Worm (Caenorhabditis elegans) whole organism, young adult: ENCODE measurements around the gene F22B3.10.
"Not testable (repeated sequence)": the region's sequence is repeated elsewhere in the genome, so short reads cannot be mapped to it uniquely, and the experiment has no call there.

Source experiments
- B0336.3 ChIP-seq: fragments of 200-800 bp; sonication (Bioruptor generic); IDR thresholded peaks from 2 replicates; pipeline ENCODE4 v1.3.6; 2022; ENCODE audit warnings: missing genetic modification characterization, missing compliant biosample characterization
- D2030.7 ChIP-seq: fragments of 200-800 bp; sonication (Bioruptor generic); IDR thresholded peaks from 2 replicates; pipeline ENCODE4 v1.3.6; 2022; ENCODE audit warnings: missing genetic modification reagents, missing genetic modification characterization, missing compliant biosample characterization
- F33H1.4 ChIP-seq: fragments of 200-800 bp; sonication (Bioruptor generic); IDR thresholded peaks from 2 replicates; pipeline ENCODE4 v1.3.6; 2022; ENCODE audit warnings: missing genetic modification reagents, missing genetic modification characterization, missing compliant biosample characterization
- F39B2.1 ChIP-seq: fragments of 200-800 bp; sonication (Bioruptor generic); IDR thresholded peaks from 2 replicates; pipeline ENCODE4 v1.3.6; 2022; ENCODE audit warnings: missing genetic modification reagents, missing genetic modification characterization, missing compliant biosample characterization
- F49E8.2 ChIP-seq: sonication (generic microtip); optimal IDR thresholded peaks from 3 replicates; lab custom pipeline; 2017; ENCODE audit warnings: missing genetic modification characterization, mild to moderate bottlenecking, missing compliant biosample characterization, antibody characterized with exemption, moderate library complexity; ENCODE audit not compliant: insufficient read depth
- Y53G8AR.9 ChIP-seq: fragments of 200-800 bp; sonication (Bioruptor generic); conservative IDR thresholded peaks from 2 replicates; pipeline ENCODE4 v1.3.6; 2022; ENCODE audit warnings: missing genetic modification reagents, missing genetic modification characterization, missing compliant biosample characterization
- Y79H2A.3 ChIP-seq: fragments of 200-800 bp; sonication (Bioruptor generic); conservative IDR thresholded peaks from 2 replicates; pipeline ENCODE4 v1.3.6; 2022; ENCODE audit warnings: missing genetic modification reagents, missing genetic modification characterization, missing compliant biosample characterization
- Y95B8A.8 ChIP-seq: fragments of 200-800 bp; sonication (Bioruptor generic); IDR thresholded peaks from 2 replicates; pipeline ENCODE4 v1.3.6; 2022; ENCODE audit warnings: missing genetic modification reagents, missing genetic modification characterization, missing compliant biosample characterization
- ama-1 ChIP-seq, 3 experiments: fragments of 150-350 bp in 1 of 3; sonication (generic microtip) in 2 of 3; optimal IDR thresholded peaks; 2 replicates each; lab custom pipeline; 2014 to 2018; ENCODE audit warnings: missing biosample characterization in 2 of 3, missing genetic modification characterization in 2 of 3, missing genetic modification reagents in 2 of 3
- aptf-2 ChIP-seq: fragments of 200-800 bp; sonication (Bioruptor generic); conservative IDR thresholded peaks from 2 replicates; pipeline ENCODE4 v1.3.6; 2022; ENCODE audit warnings: missing genetic modification reagents, missing genetic modification characterization, missing compliant biosample characterization
- aptf-3 ChIP-seq: fragments of 200-800 bp; sonication (Bioruptor generic); IDR thresholded peaks from 2 replicates; pipeline ENCODE4 v1.3.6; 2022; ENCODE audit warnings: missing genetic modification characterization, missing compliant biosample characterization
- attf-6 ChIP-seq: fragments of 200-800 bp; sonication (Bioruptor generic); IDR thresholded peaks from 2 replicates; pipeline ENCODE4 v1.3.6; 2022; ENCODE audit warnings: missing genetic modification reagents, missing genetic modification characterization, missing compliant biosample characterization
- cebp-1 ChIP-seq, 2 experiments: fragments of 200-800 bp in 1 of 2; sonication (Bioruptor generic) in 1 of 2; sonication (generic microtip) in 1 of 2; IDR thresholded peaks in 1 of 2; optimal IDR thresholded peaks in 1 of 2; 2 replicates each; pipeline versions ENCODE4 v1.3.6 to Lab custom; 2017 to 2022; ENCODE audit warnings: missing compliant biosample characterization in 2 of 2, missing genetic modification characterization in 2 of 2, mild to moderate bottlenecking in 1 of 2, missing genetic modification reagents in 1 of 2, moderate library complexity in 1 of 2
- cebp-2 ChIP-seq: fragments of 200-800 bp; sonication (Bioruptor generic); IDR thresholded peaks from 2 replicates; pipeline ENCODE4 v1.3.6; 2022; ENCODE audit warnings: missing genetic modification characterization, missing compliant biosample characterization
- ceh-100 ChIP-seq: fragments of 200-800 bp; sonication (Bioruptor generic); IDR thresholded peaks from 2 replicates; pipeline ENCODE4 v1.3.6; 2022; ENCODE audit warnings: missing genetic modification reagents, missing genetic modification characterization, missing compliant biosample characterization
- ceh-58 ChIP-seq: fragments of 200-800 bp; sonication (Bioruptor generic); IDR thresholded peaks from 2 replicates; pipeline ENCODE4 v1.3.6; 2022; ENCODE audit warnings: missing genetic modification characterization, missing compliant biosample characterization
- ceh-91 ChIP-seq: fragments of 200-800 bp; sonication (Bioruptor generic); IDR thresholded peaks from 2 replicates; pipeline ENCODE4 v1.3.6; 2022; ENCODE audit warnings: missing genetic modification reagents, missing genetic modification characterization, missing compliant biosample characterization
- egrh-3 ChIP-seq: fragments of 200-800 bp; sonication (Bioruptor generic); IDR thresholded peaks from 2 replicates; pipeline ENCODE4 v1.3.6; 2022; ENCODE audit warnings: missing genetic modification reagents, missing genetic modification characterization, missing compliant biosample characterization
- ekl-4 ChIP-seq: fragments of 200-800 bp; sonication (Bioruptor generic); IDR thresholded peaks from 2 replicates; pipeline ENCODE4 v1.3.6; 2022; ENCODE audit warnings: missing genetic modification reagents, missing genetic modification characterization, missing compliant biosample characterization
- hmg-1.2 ChIP-seq: fragments of 200-800 bp; sonication (Bioruptor generic); IDR thresholded peaks from 2 replicates; pipeline ENCODE4 v1.3.6; 2022; ENCODE audit warnings: missing genetic modification reagents, missing genetic modification characterization, missing compliant biosample characterization
- hrde-1 ChIP-seq: sonication (generic microtip); optimal IDR thresholded peaks from 2 replicates; lab custom pipeline; 2016; ENCODE audit warnings: missing genetic modification characterization, mild to moderate bottlenecking, missing compliant biosample characterization, moderate library complexity, missing genotype, missing genetic modification reagents, borderline replicate concordance
- hsf-1 ChIP-seq: fragments of 200-800 bp; sonication (Bioruptor generic); IDR thresholded peaks from 2 replicates; pipeline ENCODE4 v1.3.6; 2022; ENCODE audit warnings: missing genetic modification reagents, missing genetic modification characterization, missing compliant biosample characterization
- lin-26 ChIP-seq: fragments of 200-800 bp; sonication (Bioruptor generic); IDR thresholded peaks from 2 replicates; pipeline ENCODE4 v1.3.6; 2022; ENCODE audit warnings: missing genetic modification reagents, missing genetic modification characterization, missing compliant biosample characterization
- lin-54 ChIP-seq: fragments of 200-800 bp; sonication (Bioruptor generic); optimal IDR thresholded peaks from 2 replicates; lab custom pipeline; 2018; ENCODE audit warnings: mild to moderate bottlenecking, missing genetic modification characterization, missing compliant biosample characterization
- lsl-1 ChIP-seq: fragments of 200-800 bp; sonication (Bioruptor generic); optimal IDR thresholded peaks from 2 replicates; lab custom pipeline; 2018; ENCODE audit warnings: mild to moderate bottlenecking, missing genetic modification characterization, moderate library complexity, missing compliant biosample characterization
- madf-6 ChIP-seq: fragments of 200-800 bp; sonication (Bioruptor generic); IDR thresholded peaks from 2 replicates; pipeline ENCODE4 v1.3.6; 2022; ENCODE audit warnings: missing genetic modification reagents, missing genetic modification characterization, missing compliant biosample characterization
- madf-8 ChIP-seq: fragments of 200-800 bp; sonication (Bioruptor generic); conservative IDR thresholded peaks from 2 replicates; pipeline ENCODE4 v1.3.6; 2022; ENCODE audit warnings: missing genetic modification reagents, missing genetic modification characterization, missing compliant biosample characterization
- mcd-1 ChIP-seq: fragments of 200-800 bp; sonication (Bioruptor generic); IDR thresholded peaks from 2 replicates; pipeline ENCODE4 v1.3.6; 2022; ENCODE audit warnings: missing genetic modification reagents, missing genetic modification characterization, missing compliant biosample characterization
- nfya-2 ChIP-seq: fragments of 200-800 bp; sonication (Bioruptor generic); IDR thresholded peaks from 2 replicates; pipeline ENCODE4 v1.3.6; 2022; ENCODE audit warnings: missing genetic modification reagents, missing genetic modification characterization, missing compliant biosample characterization
- pbrm-1 ChIP-seq: fragments of 200-800 bp; sonication (Bioruptor generic); IDR thresholded peaks from 2 replicates; pipeline ENCODE4 v1.3.6; 2022; ENCODE audit warnings: missing genetic modification reagents, missing genetic modification characterization, missing compliant biosample characterization
- snpc-3.4 ChIP-seq: sonication (generic microtip); optimal IDR thresholded peaks from 2 replicates; lab custom pipeline; 2017; ENCODE audit warnings: missing genetic modification characterization, mild to moderate bottlenecking, missing compliant biosample characterization, antibody characterized with exemption, moderate library complexity, missing genotype, missing genetic modification reagents
- snpc-4 ChIP-seq, 5 experiments: fragments of 150-350 bp in 1 of 5; sonication (generic microtip) in 4 of 5; optimal IDR thresholded peaks; 2 replicates each; lab custom pipeline; 2014 to 2018; ENCODE audit warnings: missing genetic modification characterization in 5 of 5, missing biosample characterization in 3 of 5, antibody characterized with exemption in 2 of 5, mild to moderate bottlenecking in 2 of 5, missing compliant biosample characterization in 2 of 5, missing genotype in 2 of 5, moderate library complexity in 2 of 5, missing genetic modification reagents in 1 of 5
- xnd-1 ChIP-seq: sonication (generic microtip); optimal IDR thresholded peaks from 2 replicates; lab custom pipeline; 2016; ENCODE audit warnings: missing genotype, missing genetic modification reagents, missing genetic modification characterization, missing compliant biosample characterization

The F22B3.10 gene

ce11 chrIV:11406744-11407690, 7.8 kb downstream of the F22B3.10 start, which contains the start of the genes his-63 and his-64 (continued):
- TF ChIP-seq ekl-4 (GFP tag; lab: Robert Waterston, UW) (peak; percentile 70), F49E8.2 (tag; lab: Kevin White, UChicago) (peak; percentile 37), cebp-2 (GFP tag; lab: Robert Waterston, UW) (0 out of 2 replicates have a peak, but pooled peaks have one; percentile 28), hsf-1 (GFP tag; lab: Robert Waterston, UW) (peak; percentile 61; the same call in 1 of the 2 replicates), nfya-2 (GFP tag; lab: Robert Waterston, UW) (peak; percentile 82; the same call in 1 of the 2 replicates), aptf-3 (GFP tag; lab: Robert Waterston, UW) (0 out of 2 replicates have a peak, but pooled peaks have one; percentile 28), D2030.7 (GFP tag; lab: Robert Waterston, UW) (peak; percentile 37), ceh-100 (GFP tag; lab: Robert Waterston, UW) (0 out of 2 replicates have a peak, but pooled peaks have one; percentile 26), ceh-91 (GFP tag; lab: Robert Waterston, UW) (peak; percentile 50), snpc-3.4 (tag; lab: Kevin White, UChicago) (peak; percentile 39), Y79H2A.3 (peak; percentile 62; the same call in 1 of the 2 replicates), egrh-3 (GFP tag; lab: Robert Waterston, UW) (peak; percentile 8; the same call in 1 of the 2 replicates), attf-6 (GFP tag; lab: Robert Waterston, UW) (peak; percentile 35; the same call in 1 of the 2 replicates), hmg-1.2 (GFP tag; lab: Robert Waterston, UW) (peak; percentile 14; the same call in 1 of the 2 replicates), madf-8 (GFP tag; lab: Robert Waterston, UW) (peak; percentile 43), Y53G8AR.9 (GFP tag; lab: Robert Waterston, UW) (peak; percentile 66), lsl-1 (GFP tag; lab: Kevin White, UChicago) (peak; percentile 25), mcd-1 (GFP tag; lab: Robert Waterston, UW) (0 out of 2 replicates have a peak, but pooled peaks have one; percentile 34), pbrm-1 (GFP tag; lab: Robert Waterston, UW) (peak; percentile 62; the same call in 1 of the 2 replicates), madf-6 (GFP tag; lab: Robert Waterston, UW) (peak; percentile 81), xnd-1 (tag; lab: Kevin White, UChicago) (peak; percentile 12), lin-26 (GFP tag; lab: Robert Waterston, UW) (peak; percentile 85), aptf-2 (GFP tag; lab: Robert Waterston, UW) (peak; percentile 92)

ce11 chrIV:11406127-11406526, 8.7 kb downstream of the F22B3.10 start:
- TF ChIP-seq madf-6 (GFP tag; lab: Robert Waterston, UW) (peak; percentile 61), hsf-1 (GFP tag; lab: Robert Waterston, UW) (peak; percentile 12; the same call in 1 of the 2 replicates), lin-26 (GFP tag; lab: Robert Waterston, UW) (peak; percentile 60), B0336.3 (GFP tag; lab: Robert Waterston, UW) (0 out of 2 replicates have a peak, but pooled peaks have one; percentile 12), hrde-1 (tag; lab: Kevin White, UChicago) (peak; percentile 34), attf-6 (GFP tag; lab: Robert Waterston, UW) (peak; percentile 64), cebp-1 (tag; optimal IDR thresholded peaks at IDR 0.05; lab: Kevin White, UChicago) (peak; percentile 5), F33H1.4 (peak; percentile 39), ama-1 (GFP tag; optimal IDR thresholded peaks at IDR 0.05; lab: Kevin White, UChicago) (peak in 1 of 2 experiments; percentile 36), pbrm-1 (GFP tag; lab: Robert Waterston, UW) (0 out of 2 replicates have a peak, but pooled peaks have one; percentile 17), Y53G8AR.9 (GFP tag; lab: Robert Waterston, UW) (0 out of 2 replicates have a peak, but pooled peaks have one; percentile 53), F39B2.1 (peak; percentile 39; the same call in 1 of the 2 replicates), madf-8 (GFP tag; lab: Robert Waterston, UW) (peak; percentile 14; the same call in 1 of the 2 replicates), ceh-58 (GFP tag; lab: Robert Waterston, UW) (0 out of 2 replicates have a peak, but pooled peaks have one; percentile 70), snpc-4 (tag; optimal IDR thresholded peaks at IDR 0.05; lab: Kevin White, UChicago) (peak in 1 of 4 experiments; percentile 6), Y79H2A.3 (0 out of 2 replicates have a peak, but pooled peaks have one; percentile 18), Y95B8A.8 (GFP tag; lab: Robert Waterston, UW) (peak; percentile 64; the same call in 1 of the 2 replicates), D2030.7 (GFP tag; lab: Robert Waterston, UW) (peak; percentile 26), lin-54 (peak; percentile 22), ekl-4 (GFP tag; lab: Robert Waterston, UW) (peak; percentile 68)
- TF ChIP-seq cebp-1 (GFP tag; IDR thresholded peaks at IDR 0.05; lab: Robert Waterston, UW); ama-1 (optimal IDR thresholded peaks at IDR 0.05; lab: Kevin White, UChicago); snpc-4 (GFP tag; optimal IDR thresholded peaks at IDR 0.05; lab: Kevin White, UChicago): not testable (repeated sequence)
